Fruit fly (Drosophila melanogaster): ENCODE results near the gene Nna1.

Nna1 gene

dm6 chrX:13747052-13747451 lies 55.0 kb downstream of the Nna1 start (continued):
- TF ChIP-seq Sin3A (optimal IDR thresholded peaks at IDR 0.05), result no peak
- TF ChIP-seq CG2199 (GFP tag; IDR thresholded peaks at IDR 0.05), result 0 out of 3 replicates have a peak, but pooled peaks have one; percentile 8
- TF ChIP-seq CG2678 (tag; optimal IDR thresholded peaks at IDR 0.05), result no peak
- no peak for TF ChIP-seq tin (GFP tag; optimal IDR thresholded peaks at IDR 0.05)

dm6 chrX:13747635-13748467 lies 55.8 kb downstream of the Nna1 start:
- TF ChIP-seq MBD-R2 (GFP tag; IDR thresholded peaks at IDR 0.05) (no peak), Hr51 (GFP tag; optimal IDR thresholded peaks at IDR 0.05) (peak in 1 of 2 experiments; percentile 1), CG8924 (tag; optimal IDR thresholded peaks at IDR 0.05) (no peak), Usf (GFP tag; optimal IDR thresholded peaks at IDR 0.05) (no peak), ro (GFP tag; IDR thresholded peaks at IDR 0.05) (no peak), pzg (GFP tag; optimal IDR thresholded peaks at IDR 0.05) (no peak), vvl (GFP tag; IDR thresholded peaks at IDR 0.05) (0 out of 2 replicates have a peak, but pooled peaks have one; percentile 9), CG1529 (GFP tag; optimal IDR thresholded peaks at IDR 0.05) (peak; percentile 5), so (GFP tag; IDR thresholded peaks at IDR 0.05) (0 out of 3 replicates have a peak, but pooled peaks have one; percentile 23), shn (GFP tag; optimal IDR thresholded peaks at IDR 0.05) (no peak), sens (GFP tag) (peak; percentile 22), salm (tag; optimal IDR thresholded peaks at IDR 0.05) (no peak), ase (GFP tag; IDR thresholded peaks at IDR 0.05) (no peak), eve (GFP tag; optimal IDR thresholded peaks at IDR 0.05) (peak in 1 of 2 experiments; percentile 59), tll (GFP tag; optimal IDR thresholded peaks at IDR 0.05) (no peak), Pdp1 (GFP tag; optimal IDR thresholded peaks at IDR 0.05) (no peak), NFAT (GFP tag; IDR thresholded peaks at IDR 0.05) (no peak), dati (GFP tag; IDR thresholded peaks at IDR 0.05) (no peak), Hr78 (GFP tag; optimal IDR thresholded peaks at IDR 0.05) (no peak), CG8089 (GFP tag; optimal IDR thresholded peaks at IDR 0.05) (no peak), Sry-β (GFP tag; optimal IDR thresholded peaks at IDR 0.05) (peak; percentile 83), row (GFP tag; IDR thresholded peaks at IDR 0.05) (peak; percentile 66; the same call in 2 of the 3 replicates), dimm (GFP tag; IDR thresholded peaks at IDR 0.05) (no peak), CG3407 (GFP tag; optimal IDR thresholded peaks at IDR 0.05) (no peak), CG2712 (tag; optimal IDR thresholded peaks at IDR 0.05) (peak; percentile 9), Drgx (GFP tag; IDR thresholded peaks at IDR 0.05) (0 out of 2 replicates have a peak, but pooled peaks have one; percentile 15), BtbVII (GFP tag; optimal IDR thresholded peaks at IDR 0.05) (no peak), grau (tag; optimal IDR thresholded peaks at IDR 0.05) (no peak), chn (GFP tag; optimal IDR thresholded peaks at IDR 0.05) (no peak), CG17328 (GFP tag; IDR thresholded peaks at IDR 0.05) (no peak), CG32532 (GFP tag; IDR thresholded peaks at IDR 0.05) (no peak), gem (tag; optimal IDR thresholded peaks at IDR 0.05) (peak; percentile 14), CG12744 (GFP tag; optimal IDR thresholded peaks at IDR 0.05) (no peak), Fer1 (GFP tag; optimal IDR thresholded peaks at IDR 0.05) (no peak)
